Fruit fly (Drosophila melanogaster) whole organism, wandering third instar larva: Measurements from ENCODE around the gene CstF50.

Experiments used
- Abd-B ChIP-seq: fragments of >200 bp; optimal IDR thresholded peaks from 2 replicates; lab custom pipeline; 2017; ENCODE audit warnings: missing biosample characterization, missing genetic modification characterization
- CG32264 ChIP-seq: fragments of 200-800 bp; sonication (Bioruptor generic); optimal IDR thresholded peaks from 2 replicates; lab custom pipeline; 2016; ENCODE audit warnings: missing biosample characterization, missing genetic modification characterization
- CG9705 ChIP-seq: fragments of 200-800 bp; sonication (Bioruptor generic); optimal IDR thresholded peaks from 2 replicates; lab custom pipeline; 2018; ENCODE audit warnings: missing biosample characterization, mild to moderate bottlenecking, missing genetic modification characterization
- CrebA ChIP-seq: fragments of 200-800 bp; sonication (Bioruptor generic); optimal IDR thresholded peaks from 2 replicates; lab custom pipeline; 2016; ENCODE audit warnings: missing biosample characterization, mild to moderate bottlenecking, missing genetic modification characterization, borderline replicate concordance
- Dfd ChIP-seq: fragments of >200 bp; optimal IDR thresholded peaks from 2 replicates; lab custom pipeline; 2017; ENCODE audit warnings: missing biosample characterization, missing genetic modification characterization
- Dif ChIP-seq: fragments of 200-275, 200-300 bp; sonication (Bioruptor generic); optimal IDR thresholded peaks from 2 replicates; lab custom pipeline; 2018; ENCODE audit warnings: missing biosample characterization, missing genetic modification characterization; ENCODE audit not compliant: partially characterized antibody
- GATAd ChIP-seq: sonication (Bioruptor generic); optimal IDR thresholded peaks from 2 replicates; lab custom pipeline; 2016; ENCODE audit warnings: missing biosample characterization, missing genetic modification characterization
- HLH106 ChIP-seq: fragments of 200-800 bp; optimal IDR thresholded peaks from 3 replicates; lab custom pipeline; 2019; ENCODE audit warnings: missing biosample characterization, mild to moderate bottlenecking, missing genetic modification characterization, moderate library complexity
- Hnf4 ChIP-seq: fragments of 200-800 bp; sonication (Bioruptor generic); optimal IDR thresholded peaks from 2 replicates; lab custom pipeline; 2016; ENCODE audit warnings: missing biosample characterization, mild to moderate bottlenecking, missing genetic modification characterization
- Hr83 ChIP-seq: fragments of 200-300 bp; sonication (Bioruptor generic); optimal IDR thresholded peaks from 2 replicates; lab custom pipeline; 2016; ENCODE audit warnings: missing biosample characterization, mild to moderate bottlenecking, missing genetic modification characterization, moderate library complexity; ENCODE audit not compliant: poor library complexity, severe bottlenecking
- Jra ChIP-seq: sonication (Bioruptor generic); optimal IDR thresholded peaks from 2 replicates; lab custom pipeline; 2016; ENCODE audit warnings: missing biosample characterization, missing genetic modification characterization
- Mio ChIP-seq: sonication (Bioruptor generic); optimal IDR thresholded peaks from 2 replicates; lab custom pipeline; 2016; ENCODE audit warnings: missing biosample characterization, missing genetic modification characterization
- Myc ChIP-seq: fragments of >200 bp; optimal IDR thresholded peaks from 2 replicates; lab custom pipeline; 2017
- N ChIP-seq: fragments of >200 bp; optimal IDR thresholded peaks from 2 replicates; lab custom pipeline; 2018; ENCODE audit warnings: missing biosample characterization, missing external identifiers, missing genetic modification characterization
- OdsH ChIP-seq: fragments of 200-800 bp; sonication (Bioruptor generic); optimal IDR thresholded peaks from 2 replicates; lab custom pipeline; 2016; ENCODE audit warnings: missing biosample characterization, mild to moderate bottlenecking, missing genetic modification characterization
- Rel ChIP-seq, 2 experiments: fragments of 200-800 bp; sonication (Bioruptor generic) in 1 of 2; optimal IDR thresholded peaks; 2 replicates in 1 of 2; 3 replicates in 1 of 2; lab custom pipeline; 2016 to 2019; ENCODE audit warnings: mild to moderate bottlenecking in 2 of 2, missing biosample characterization in 2 of 2, missing genetic modification characterization in 2 of 2, moderate library complexity in 1 of 2
- Sp1 ChIP-seq: fragments of 200-800 bp; sonication (Bioruptor generic); optimal IDR thresholded peaks from 3 replicates; lab custom pipeline; 2019; ENCODE audit warnings: missing biosample characterization, mild to moderate bottlenecking, missing genetic modification characterization, moderate library complexity
- Vsx2 ChIP-seq: fragments of 200-300, 225-300 bp; sonication (Bioruptor generic); optimal IDR thresholded peaks from 2 replicates; lab custom pipeline; 2018; ENCODE audit warnings: missing biosample characterization, missing genetic modification characterization; ENCODE audit not compliant: partially characterized antibody
- br ChIP-seq: fragments of 200-800 bp; sonication (Bioruptor generic); optimal IDR thresholded peaks from 2 replicates; lab custom pipeline; 2016; ENCODE audit warnings: missing biosample characterization, missing genetic modification characterization
- dl ChIP-seq, 2 experiments: fragments of 175-275, 200-275 bp in 1 of 2; fragments of 200-275 bp in 1 of 2; sonication (Bioruptor generic); optimal IDR thresholded peaks; lab custom pipeline; 2018; ENCODE audit warnings: mild to moderate bottlenecking in 2 of 2, missing biosample characterization in 2 of 2, missing genetic modification characterization in 2 of 2, moderate library complexity in 2 of 2; ENCODE audit not compliant: partially characterized antibody in 2 of 2, insufficient read depth in 1 of 2
- dmrt93B ChIP-seq: fragments of 200-800 bp; sonication (Bioruptor generic); optimal IDR thresholded peaks from 2 replicates; lab custom pipeline; 2018; ENCODE audit warnings: missing biosample characterization, mild to moderate bottlenecking, missing genetic modification characterization
- dsf ChIP-seq: sonication (Bioruptor generic); optimal IDR thresholded peaks from 2 replicates; lab custom pipeline; 2016; ENCODE audit warnings: missing biosample characterization, missing genetic modification characterization, borderline replicate concordance
- ey ChIP-seq: fragments of 200-800 bp; sonication (Bioruptor generic); optimal IDR thresholded peaks from 2 replicates; lab custom pipeline; 2016; ENCODE audit warnings: missing biosample characterization, missing genetic modification characterization
- foxo ChIP-seq, 2 experiments: fragments of 200-800 bp; sonication (Bioruptor generic); optimal IDR thresholded peaks; 2 replicates in 1 of 2; 3 replicates in 1 of 2; lab custom pipeline; 2016 to 2017; ENCODE audit warnings: missing biosample characterization in 2 of 2, missing genetic modification characterization in 2 of 2
- fru ChIP-seq: fragments of 200-800 bp; sonication (Bioruptor generic); optimal IDR thresholded peaks from 3 replicates; lab custom pipeline; 2016; ENCODE audit warnings: missing biosample characterization, mild to moderate bottlenecking, missing genetic modification characterization
- h ChIP-seq: fragments of 200-800 bp; sonication (Bioruptor generic); optimal IDR thresholded peaks from 3 replicates; lab custom pipeline; 2016; ENCODE audit warnings: missing biosample characterization, mild to moderate bottlenecking, missing genetic modification characterization
- jim ChIP-seq: fragments of 175-275, 200-325 bp; sonication (Bioruptor generic); optimal IDR thresholded peaks from 2 replicates; lab custom pipeline; 2016; ENCODE audit warnings: missing biosample characterization, mild to moderate bottlenecking, missing genetic modification characterization
- lola ChIP-seq: fragments of >200 bp; optimal IDR thresholded peaks from 2 replicates; lab custom pipeline; 2017; ENCODE audit warnings: missing biosample characterization, missing genetic modification characterization
- pan ChIP-seq: fragments of >200 bp; optimal IDR thresholded peaks from 2 replicates; lab custom pipeline; 2017
- psq ChIP-seq: fragments of 200-800 bp; sonication (Bioruptor generic); optimal IDR thresholded peaks from 3 replicates; lab custom pipeline; 2017; ENCODE audit warnings: missing biosample characterization, mild to moderate bottlenecking, missing genetic modification characterization, moderate library complexity
- rgr ChIP-seq: fragments of 200-800 bp; sonication (Bioruptor generic); optimal IDR thresholded peaks from 3 replicates; lab custom pipeline; 2016; ENCODE audit warnings: missing biosample characterization, mild to moderate bottlenecking, missing genetic modification characterization
- sv ChIP-seq: fragments of 200-800 bp; sonication (Bioruptor generic); optimal IDR thresholded peaks from 3 replicates; lab custom pipeline; 2016; ENCODE audit warnings: missing biosample characterization, missing genetic modification characterization
- tai ChIP-seq: sonication (Bioruptor generic); optimal IDR thresholded peaks from 2 replicates; lab custom pipeline; 2016; ENCODE audit warnings: missing biosample characterization, missing genetic modification characterization
- usp ChIP-seq: fragments of >200 bp; optimal IDR thresholded peaks from 2 replicates; lab custom pipeline; 2017; ENCODE audit warnings: missing biosample characterization, missing genetic modification characterization
- woc ChIP-seq: sonication (Bioruptor generic); optimal IDR thresholded peaks from 2 replicates; lab custom pipeline; 2016; ENCODE audit warnings: missing biosample characterization, mild to moderate bottlenecking, missing genetic modification characterization

CstF50 gene

dm6 chr3R:31747429-31748048, 10.8 kb upstream of the CstF50 start, which contains the start of the genes nero and CG1910:
nero (minus strand) TSS chr3R:31747558.
CG1910 (plus strand) TSS chr3R:31747643.
- no peak for TF ChIP-seq CG32264 (GFP tag; lab: Kevin White, UChicago)
- TF ChIP-seq foxo (GFP tag; optimal IDR thresholded peaks at IDR 0.05; lab: Kevin White, UChicago) = peak in 1 of 2 experiments; percentile 15
- peak; percentile 19 for TF ChIP-seq Sp1 (GFP tag; lab: Kevin White, UChicago)
- no peak for TF ChIP-seq CG9705 (GFP tag; lab: Kevin White, UChicago)
- peak; percentile 46 for TF ChIP-seq h (GFP tag; lab: Kevin White, UChicago)
- TF ChIP-seq rgr (GFP tag; lab: Kevin White, UChicago) = peak; percentile 29
- TF ChIP-seq Myc (lab: Kevin White, UChicago) = peak; percentile 47
- no peak for TF ChIP-seq Rel (GFP tag; optimal IDR thresholded peaks at IDR 0.05; lab: Kevin White, UChicago)
- TF ChIP-seq Rel (tag; optimal IDR thresholded peaks at IDR 0.05; lab: Kevin White, UChicago) = peak; percentile 33
- TF ChIP-seq GATAd = no peak
- TF ChIP-seq Hnf4 = peak; percentile 34
- peak; percentile 15 for TF ChIP-seq HLH106 (tag; lab: Kevin White, UChicago)
- peak; percentile 55 for TF ChIP-seq Hr83 (GFP tag; lab: Kevin White, UChicago)
- peak; percentile 22 for TF ChIP-seq Jra (GFP tag; lab: Kevin White, UChicago)
- TF ChIP-seq OdsH = peak; percentile 8
- TF ChIP-seq dl (GFP tag; optimal IDR thresholded peaks at IDR 0.05; lab: Kevin White, UChicago; ENCODE audit: insufficient read depth in 1 of 2, partially characterized antibody in 2 of 2) = peak in 1 of 2 experiments; percentile 26
- TF ChIP-seq, all 38 proteins: peak for 12

dm6 chr3R:31745629-31746081, 8.9 kb upstream of the CstF50 start, which contains the start of gene awd:
awd (minus strand) TSS chr3R:31746077.
- TF ChIP-seq woc (GFP tag; lab: Kevin White, UChicago) (no peak), Dif (GFP tag; lab: Kevin White, UChicago) (peak; percentile 68), Abd-B (GFP tag; lab: Kevin White, UChicago) (no peak), h (GFP tag; lab: Kevin White, UChicago) (peak; percentile 40), rgr (GFP tag; lab: Kevin White, UChicago) (peak; percentile 57), tai (GFP tag; lab: Kevin White, UChicago) (no peak), Mio (GFP tag; lab: Kevin White, UChicago) (no peak), br (peak; percentile 37), dl (GFP tag; optimal IDR thresholded peaks at IDR 0.05; lab: Kevin White, UChicago; ENCODE audit: insufficient read depth in 1 of 2, partially characterized antibody in 2 of 2) (no peak), lola (GFP tag; lab: Kevin White, UChicago) (no peak), Myc (lab: Kevin White, UChicago) (peak; percentile 45), Vsx2 (GFP tag; lab: Kevin White, UChicago) (no peak), foxo (GFP tag; optimal IDR thresholded peaks at IDR 0.05; lab: Kevin White, UChicago) (peak in 1 of 2 experiments; percentile 29), Dfd (GFP tag; lab: Kevin White, UChicago) (no peak), N (no peak), HLH106 (tag; lab: Kevin White, UChicago) (peak; percentile 23), Hnf4 (peak; percentile 8), CG32264 (GFP tag; lab: Kevin White, UChicago) (no peak), CG9705 (GFP tag; lab: Kevin White, UChicago) (no peak), OdsH (no peak), Sp1 (GFP tag; lab: Kevin White, UChicago) (peak; percentile 52), sv (GFP tag; lab: Kevin White, UChicago) (no peak), jim (GFP tag; lab: Kevin White, UChicago) (no peak), Rel (GFP tag; optimal IDR thresholded peaks at IDR 0.05; lab: Kevin White, UChicago) (no peak), Rel (tag; optimal IDR thresholded peaks at IDR 0.05; lab: Kevin White, UChicago) (peak; percentile 76), psq (GFP tag; lab: Kevin White, UChicago) (peak; percentile 9), Hr83 (GFP tag; lab: Kevin White, UChicago) (peak; percentile 21), pan (lab: Kevin White, UChicago) (no peak), usp (GFP tag; lab: Kevin White, UChicago) (no peak), GATAd (no peak)

dm6 chr3R:31744044-31744652, 7.4 kb upstream of the CstF50 start, which contains the start of gene CG1896:
CG1896 (plus strand) TSS chr3R:31744282.
- TF ChIP-seq sv (GFP tag; lab: Kevin White, UChicago) = no peak
- TF ChIP-seq pan (lab: Kevin White, UChicago) = no peak
- TF ChIP-seq Rel (GFP tag; optimal IDR thresholded peaks at IDR 0.05; lab: Kevin White, UChicago) = no peak
- no peak for TF ChIP-seq Rel (tag; optimal IDR thresholded peaks at IDR 0.05; lab: Kevin White, UChicago)
- TF ChIP-seq dsf = no peak
- peak; percentile 54 for TF ChIP-seq fru (GFP tag; lab: Kevin White, UChicago)
- peak in 1 of 2 experiments; percentile 68 for TF ChIP-seq foxo (GFP tag; optimal IDR thresholded peaks at IDR 0.05; lab: Kevin White, UChicago)
- peak; percentile 54 for TF ChIP-seq br
- peak; percentile 55 for TF ChIP-seq Sp1 (GFP tag; lab: Kevin White, UChicago)
- peak; percentile 81 for TF ChIP-seq rgr (GFP tag; lab: Kevin White, UChicago)
- no peak for TF ChIP-seq jim (GFP tag; lab: Kevin White, UChicago)
- TF ChIP-seq CrebA = no peak
- TF ChIP-seq HLH106 (tag; lab: Kevin White, UChicago) = peak; percentile 42
- peak; percentile 0 for TF ChIP-seq Jra (GFP tag; lab: Kevin White, UChicago)
- peak; percentile 42 for TF ChIP-seq ey (GFP tag; lab: Kevin White, UChicago)
- peak; percentile 68 for TF ChIP-seq Hnf4
- TF ChIP-seq N = no peak
- TF ChIP-seq Myc (lab: Kevin White, UChicago) = peak; percentile 1
- peak; percentile 43 for TF ChIP-seq Hr83 (GFP tag; lab: Kevin White, UChicago)
- TF ChIP-seq psq (GFP tag; lab: Kevin White, UChicago) = peak; percentile 54
- TF ChIP-seq OdsH = peak; percentile 71
- no peak for TF ChIP-seq lola (GFP tag; lab: Kevin White, UChicago)
- TF ChIP-seq dmrt93B (GFP tag; lab: Kevin White, UChicago) = no peak
- TF ChIP-seq h (GFP tag; lab: Kevin White, UChicago) = peak; percentile 65
- no peak for TF ChIP-seq Mio (GFP tag; lab: Kevin White, UChicago)
- peak; percentile 6 for TF ChIP-seq woc (GFP tag; lab: Kevin White, UChicago)
